Worm (Caenorhabditis elegans): ENCODE results near the gene C30G12.2.

DNA sequence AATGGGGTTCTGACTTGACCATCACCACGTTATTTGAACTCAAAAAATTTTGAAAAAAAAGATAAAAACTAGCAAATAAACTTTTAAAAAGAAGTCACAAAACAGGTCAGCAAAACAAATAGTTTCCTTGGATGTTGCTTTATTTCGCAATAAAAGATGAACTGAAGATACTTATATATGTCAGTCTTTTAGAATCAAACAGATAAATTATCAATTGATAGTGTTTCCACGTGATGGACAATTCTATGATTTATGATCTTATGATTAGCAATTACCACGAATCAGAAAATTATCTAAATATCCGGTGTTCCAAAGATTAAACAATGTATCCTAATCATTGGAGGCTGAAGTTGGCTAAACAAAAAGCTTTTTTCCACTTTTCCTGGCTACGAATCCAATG is 2.5 kb upstream of the C30G12.2 start:
- TF ChIP-seq elt-3 (tag; optimal IDR thresholded peaks at IDR 0.05): peak; percentile 73
- no peak for TF ChIP-seq unc-62 (GFP tag; optimal IDR thresholded peaks at IDR 0.05)
- TF ChIP-seq snpc-4 (tag; optimal IDR thresholded peaks at IDR 0.05): no peak
- TF ChIP-seq nhr-237 (tag; optimal IDR thresholded peaks at IDR 0.05): no peak
- no peak for TF ChIP-seq mep-1 (tag; optimal IDR thresholded peaks at IDR 0.05)
- no peak for TF ChIP-seq bed-3 (GFP tag; optimal IDR thresholded peaks at IDR 0.05)
- TF ChIP-seq ztf-11 (tag; optimal IDR thresholded peaks at IDR 0.05): no peak
- no peak for TF ChIP-seq pha-4 (tag; optimal IDR thresholded peaks at IDR 0.05)

Data from whole organism, mixed stage, embryonic.